ENCODE assay signal across 2 worm cellular contexts in genomic region chrIV:3517582-3517981, ce11.
TF ChIP-seq lines count a peak whose summit lies in the region.

No protein-coding gene starts in this region.

TF ChIP-seq in whole organism, L4 larva, 104 proteins besides CTCF, POLR2A, EP300 and RAD21:
- TF ChIP-seq ctbp-1 (GFP tag; IDR thresholded peaks at IDR 0.05; lab: Robert Waterston, UW) (no peak), F49E8.2 (tag; optimal IDR thresholded peaks at IDR 0.05; lab: Kevin White, UChicago; ENCODE audit: borderline replicate concordance) (peak; percentile 3), dmd-6 (GFP tag; IDR thresholded peaks at IDR 0.05; lab: Robert Waterston, UW) (no peak), arid-1 (GFP tag; conservative IDR thresholded peaks at IDR 0.05; lab: Robert Waterston, UW) (no peak), nhr-6 (tag; optimal IDR thresholded peaks at IDR 0.05; lab: Kevin White, UChicago) (no peak), tra-1 (GFP tag; IDR thresholded peaks at IDR 0.05; lab: Robert Waterston, UW) (no peak), zip-2 (tag; optimal IDR thresholded peaks at IDR 0.05; lab: Kevin White, UChicago) (no peak), mes-2 (tag; optimal IDR thresholded peaks at IDR 0.05; lab: Kevin White, UChicago; ENCODE audit: poor library complexity, severe bottlenecking) (no peak), ztf-11 (tag; optimal IDR thresholded peaks at IDR 0.05; lab: Kevin White, UChicago) (no peak), nhr-237 (tag; optimal IDR thresholded peaks at IDR 0.05; lab: Kevin White, UChicago) (no peak), lsy-2 (tag; optimal IDR thresholded peaks at IDR 0.05; lab: Kevin White, UChicago) (peak in 1 of 2 experiments; percentile 13)

TF ChIP-seq in whole organism, young adult, 124 proteins besides CTCF, POLR2A, EP300 and RAD21:
- TF ChIP-seq F57C9.4 (tag; optimal IDR thresholded peaks at IDR 0.05; lab: Kevin White, UChicago) (no peak), xnd-1 (tag; optimal IDR thresholded peaks at IDR 0.05; lab: Kevin White, UChicago) (peak; percentile 84), madf-6 (GFP tag; IDR thresholded peaks at IDR 0.05; lab: Robert Waterston, UW) (peak; percentile 83), efl-1 (GFP tag; optimal IDR thresholded peaks at IDR 0.05; lab: Kevin White, UChicago) (no peak), lin-40 (tag; optimal IDR thresholded peaks at IDR 0.05; lab: Kevin White, UChicago) (no peak), nfyb-1 (GFP tag; IDR thresholded peaks at IDR 0.05; lab: Robert Waterston, UW) (no peak), F33H1.4 (GFP tag; IDR thresholded peaks at IDR 0.05; lab: Robert Waterston, UW) (peak; percentile 88), lsl-1 (GFP tag; optimal IDR thresholded peaks at IDR 0.05; lab: Kevin White, UChicago) (peak; percentile 96), snpc-1.1 (tag; optimal IDR thresholded peaks at IDR 0.05; lab: Kevin White, UChicago; ENCODE audit: insufficient read depth) (peak; percentile 43), let-607 (tag; optimal IDR thresholded peaks at IDR 0.05; lab: Kevin White, UChicago) (no peak), madf-8 (GFP tag; conservative IDR thresholded peaks at IDR 0.05; lab: Robert Waterston, UW) (peak; percentile 53; the same call in 1 of the 2 replicates), lin-54 (GFP tag; optimal IDR thresholded peaks at IDR 0.05; lab: Kevin White, UChicago) (peak; percentile 21), snpc-1.3 (tag; optimal IDR thresholded peaks at IDR 0.05; lab: Kevin White, UChicago; ENCODE audit: insufficient read depth) (peak; percentile 56), ceh-91 (GFP tag; IDR thresholded peaks at IDR 0.05; lab: Robert Waterston, UW) (0 out of 2 replicates have a peak, but pooled peaks have one; percentile 24)

Comparison
In these comparisons a context has a peak if more than half of its experiments do, and no peak if none do; other contexts are left out.
1. Of the 7 proteins assayed by ChIP-seq in both whole organism, young adult and whole organism, L4 larva: peak only in whole organism, young adult: none; only in whole organism, L4 larva: F49E8.2; in both: none; in neither: 6.